Worm (Caenorhabditis elegans): ENCODE data around the gene malt-1.
A peak's percentile ranks its signal among the peaks of the same experiment; 100 is the strongest.

Gene malt-1

DNA sequence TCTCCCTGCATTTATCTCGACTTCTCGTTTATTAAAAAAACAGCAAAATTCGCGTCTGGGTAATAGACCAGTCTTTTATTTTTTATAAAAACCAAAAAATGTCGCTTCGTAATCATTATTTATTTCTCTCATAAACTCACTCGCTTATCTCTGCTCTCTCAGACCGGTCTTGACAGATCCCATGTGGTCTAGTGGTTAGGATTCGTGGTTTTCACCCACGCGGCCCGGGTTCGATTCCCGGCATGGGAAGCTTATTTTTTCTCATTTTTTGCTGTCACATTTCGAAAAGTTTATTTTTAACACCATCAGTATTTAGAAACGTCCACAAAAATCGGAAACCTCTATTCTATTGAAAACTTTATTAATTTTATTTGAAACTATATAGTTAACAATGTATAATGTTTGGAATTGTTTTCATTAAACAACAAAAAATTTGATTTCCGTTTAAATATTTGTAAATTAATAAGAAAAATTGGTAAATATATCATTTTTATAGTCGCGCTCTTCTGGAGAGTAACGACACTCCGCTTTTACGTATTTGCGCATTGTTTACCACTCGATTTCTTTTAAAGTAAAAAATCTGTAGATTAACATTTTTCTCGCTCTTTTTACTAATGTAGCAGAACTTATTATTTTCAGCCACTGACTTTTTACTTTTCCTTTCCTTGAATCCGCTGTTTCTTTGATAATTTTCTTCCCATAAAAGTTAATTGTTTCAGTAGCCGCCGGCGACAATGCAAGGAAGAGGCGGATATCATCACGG, 52.9 kb downstream of the malt-1 start, which contains the start of gene hrpl-1 (continued):
- no peak for TF ChIP-seq jun-1 (tag; optimal IDR thresholded peaks at IDR 0.05)
- peak; percentile 34 for TF ChIP-seq nhr-20 (tag; optimal IDR thresholded peaks at IDR 0.05)
- peak; percentile 28 for TF ChIP-seq xbp-1 (tag; optimal IDR thresholded peaks at IDR 0.05)
- TF ChIP-seq fkh-4 (tag; optimal IDR thresholded peaks at IDR 0.05; ENCODE audit: borderline replicate concordance) = no peak
- TF ChIP-seq isw-1 (GFP tag; IDR thresholded peaks at IDR 0.05) = no peak
- TF ChIP-seq mab-9 (GFP tag; IDR thresholded peaks at IDR 0.05) = no peak
- TF ChIP-seq ceh-8 (GFP tag; optimal IDR thresholded peaks at IDR 0.05) = no peak
- no peak for TF ChIP-seq nhr-77 (tag; optimal IDR thresholded peaks at IDR 0.05)
- TF ChIP-seq aly-2 (tag; optimal IDR thresholded peaks at IDR 0.05) = no peak
- peak in 1 of 2 experiments; percentile 26 for TF ChIP-seq mdl-1 (tag; optimal IDR thresholded peaks at IDR 0.05)
- peak in 1 of 2 experiments; percentile 39 for TF ChIP-seq efl-1 (optimal IDR thresholded peaks at IDR 0.05)
- peak; percentile 56 to 67 for TF ChIP-seq efl-1 (GFP tag; optimal IDR thresholded peaks at IDR 0.05 in 1 of 2)
- no peak for TF ChIP-seq ama-1 (optimal IDR thresholded peaks at IDR 0.05)
- TF ChIP-seq ztf-11 (tag; optimal IDR thresholded peaks at IDR 0.05) = no peak
- no peak for TF ChIP-seq unc-130 (tag; optimal IDR thresholded peaks at IDR 0.05)
- no peak for TF ChIP-seq lir-3 (tag; optimal IDR thresholded peaks at IDR 0.05; ENCODE audit: poor library complexity)

All from whole organism, L1 larva.